Worm (Caenorhabditis elegans) whole organism, L1 larva: ENCODE data around the gene tag-151.
A peak's percentile ranks its signal among the peaks of the same experiment; 100 is the strongest.

Experiments
- C34B4.2 ChIP-seq: sonication (generic microtip); optimal IDR thresholded peaks from 2 replicates; lab custom pipeline; 2017; ENCODE audit warnings: mild to moderate bottlenecking, missing genetic modification characterization, missing compliant biosample characterization
- Y116A8C.19 ChIP-seq: sonication (generic microtip); optimal IDR thresholded peaks from 2 replicates; lab custom pipeline; 2016; ENCODE audit warnings: missing compliant biosample characterization, missing genetic modification characterization, borderline replicate concordance
- alr-1 ChIP-seq: fragments of 200-800 bp; sonication (Bioruptor generic); optimal IDR thresholded peaks from 2 replicates; lab custom pipeline; 2018; ENCODE audit warnings: borderline replicate concordance, mild to moderate bottlenecking, missing genetic modification characterization, missing compliant biosample characterization
- aly-2 ChIP-seq: fragments of 150-350 bp; optimal IDR thresholded peaks from 2 replicates; lab custom pipeline; 2014; ENCODE audit warnings: missing biosample characterization, missing genetic modification characterization
- blmp-1 ChIP-seq: fragments of 150-350 bp; optimal IDR thresholded peaks from 2 replicates; lab custom pipeline; 2014; ENCODE audit warnings: missing biosample characterization, missing genetic modification characterization
- ceh-88 ChIP-seq: fragments of 200-800 bp; sonication (Bioruptor generic); IDR thresholded peaks from 2 replicates; pipeline ENCODE4 v1.3.6; 2022; ENCODE audit warnings: missing genetic modification characterization, missing compliant biosample characterization
- ceh-90 ChIP-seq: sonication (generic microtip); optimal IDR thresholded peaks from 2 replicates; lab custom pipeline; 2016; ENCODE audit warnings: missing genetic modification characterization, missing compliant biosample characterization
- dpl-1 ChIP-seq, 3 experiments: fragments of 150-350 bp in 2 of 3; sonication (generic microtip) in 1 of 3; optimal IDR thresholded peaks; 2 replicates each; lab custom pipeline; 2014 to 2017; ENCODE audit warnings: missing biosample characterization in 3 of 3, missing genetic modification characterization in 3 of 3, missing genetic modification reagents in 3 of 3
- dsc-1 ChIP-seq: sonication (generic microtip); optimal IDR thresholded peaks from 2 replicates; lab custom pipeline; 2016; ENCODE audit warnings: mild to moderate bottlenecking, missing genetic modification characterization, missing compliant biosample characterization
- efl-1 ChIP-seq, 4 experiments: fragments of 150-350 bp; optimal IDR thresholded peaks in 3 of 4; peaks in 1 of 4; 1 replicate in 1 of 4; 2 replicates in 3 of 4; lab custom pipeline; 2014; ENCODE audit warnings: missing biosample characterization in 2 of 4, missing genetic modification characterization in 2 of 4, missing genetic modification reagents in 2 of 4
- efl-3 ChIP-seq: fragments of 200-800 bp; sonication (Bioruptor generic); optimal IDR thresholded peaks from 2 replicates; lab custom pipeline; 2018; ENCODE audit warnings: mild to moderate bottlenecking, missing genetic modification characterization, missing compliant biosample characterization
- egl-13 ChIP-seq: sonication (generic microtip); optimal IDR thresholded peaks from 2 replicates; lab custom pipeline; 2016; ENCODE audit warnings: missing genotype, missing genetic modification reagents, missing genetic modification characterization, missing compliant biosample characterization
- elt-2 ChIP-seq: sonication (generic microtip); optimal IDR thresholded peaks from 2 replicates; lab custom pipeline; 2016; ENCODE audit warnings: missing genetic modification characterization, mild to moderate bottlenecking, inconsistent platforms, missing compliant biosample characterization, missing genetic modification reagents
- elt-3 ChIP-seq, 6 experiments: fragments of 150-350 bp in 1 of 6; sonication (generic microtip); optimal IDR thresholded peaks; 2 replicates each; lab custom pipeline; 2017 to 2018; ENCODE audit warnings: missing biosample characterization in 6 of 6, missing genetic modification characterization in 6 of 6, inconsistent platforms in 1 of 6
- ets-5 ChIP-seq: fragments of 200-800 bp; sonication (Bioruptor generic); IDR thresholded peaks from 2 replicates; pipeline ENCODE4 v1.3.6; 2022; ENCODE audit warnings: missing genetic modification characterization, missing compliant biosample characterization
- fkh-4 ChIP-seq: sonication (generic microtip); optimal IDR thresholded peaks from 2 replicates; lab custom pipeline; 2016; ENCODE audit warnings: missing compliant biosample characterization, missing genetic modification characterization, borderline replicate concordance
- hlh-4 ChIP-seq: sonication (generic microtip); optimal IDR thresholded peaks from 2 replicates; lab custom pipeline; 2016; ENCODE audit warnings: mild to moderate bottlenecking, missing genetic modification characterization, missing compliant biosample characterization
- hpl-2 ChIP-seq: fragments of 150-350 bp; optimal IDR thresholded peaks from 2 replicates; lab custom pipeline; 2014; ENCODE audit warnings: missing biosample characterization, missing genetic modification reagents, missing genetic modification characterization
- jun-1 ChIP-seq: fragments of 150-350 bp; optimal IDR thresholded peaks from 2 replicates; lab custom pipeline; 2014; ENCODE audit warnings: missing biosample characterization, missing genetic modification reagents, missing genetic modification characterization
- lin-13 ChIP-seq: fragments of 150-350 bp; optimal IDR thresholded peaks from 2 replicates; lab custom pipeline; 2014; ENCODE audit warnings: missing biosample characterization, missing genetic modification reagents, missing genetic modification characterization
- lin-14 ChIP-seq: fragments of 200-800 bp; sonication (Bioruptor generic); optimal IDR thresholded peaks from 2 replicates; lab custom pipeline; 2018; ENCODE audit warnings: mild to moderate bottlenecking, missing genetic modification characterization, moderate library complexity, missing compliant biosample characterization
- lin-15B ChIP-seq: fragments of 150-350 bp; sonication (generic microtip); optimal IDR thresholded peaks from 3 replicates; lab custom pipeline; 2014; ENCODE audit warnings: missing biosample characterization, missing genetic modification characterization
- lin-35 ChIP-seq, 2 experiments: fragments of 150-350 bp; optimal IDR thresholded peaks; 2 replicates each; lab custom pipeline; 2014; ENCODE audit warnings: missing biosample characterization in 2 of 2, missing genetic modification characterization in 2 of 2, missing genetic modification reagents in 2 of 2
- lin-39 ChIP-seq: fragments of 150-350 bp; optimal IDR thresholded peaks from 2 replicates; lab custom pipeline; 2014; ENCODE audit warnings: missing biosample characterization, missing genetic modification reagents, missing genetic modification characterization
- lsy-2 ChIP-seq, 2 experiments: fragments of 150-350 bp; optimal IDR thresholded peaks; 2 replicates each; lab custom pipeline; 2014; ENCODE audit warnings: missing biosample characterization in 2 of 2, missing genetic modification characterization in 2 of 2
- mdl-1 ChIP-seq, 2 experiments: fragments of 150-350 bp; optimal IDR thresholded peaks; 2 replicates each; lab custom pipeline; 2014 to 2017; ENCODE audit warnings: missing biosample characterization in 2 of 2, missing genetic modification characterization in 2 of 2, inconsistent platforms in 1 of 2
- mep-1 ChIP-seq: fragments of 150-350 bp; optimal IDR thresholded peaks from 2 replicates; lab custom pipeline; 2014; ENCODE audit warnings: missing biosample characterization, missing genetic modification characterization
- nhr-11 ChIP-seq: fragments of 150-350 bp; optimal IDR thresholded peaks from 2 replicates; lab custom pipeline; 2014; ENCODE audit warnings: missing biosample characterization, missing genetic modification characterization
- nhr-19 ChIP-seq: fragments of 200-800 bp; sonication (Bioruptor generic); conservative IDR thresholded peaks from 2 replicates; pipeline ENCODE4 v1.3.6; 2022; ENCODE audit warnings: missing genetic modification characterization, missing compliant biosample characterization
- nhr-20 ChIP-seq: sonication (generic microtip); optimal IDR thresholded peaks from 2 replicates; lab custom pipeline; 2016; ENCODE audit warnings: mild to moderate bottlenecking, missing genetic modification characterization, missing compliant biosample characterization
- nhr-237 ChIP-seq: fragments of 150-350 bp; optimal IDR thresholded peaks from 2 replicates; lab custom pipeline; 2014; ENCODE audit warnings: missing biosample characterization, missing genetic modification characterization
- nhr-28 ChIP-seq: fragments of 150-350 bp; optimal IDR thresholded peaks from 2 replicates; lab custom pipeline; 2014; ENCODE audit warnings: missing biosample characterization, missing genetic modification characterization
- nhr-47 ChIP-seq: sonication (generic microtip); optimal IDR thresholded peaks from 2 replicates; lab custom pipeline; 2016; ENCODE audit warnings: mild to moderate bottlenecking, missing genetic modification characterization, moderate library complexity, missing compliant biosample characterization
- nhr-71 ChIP-seq: sonication (generic microtip); optimal IDR thresholded peaks from 2 replicates; lab custom pipeline; 2016; ENCODE audit warnings: mild to moderate bottlenecking, missing genetic modification characterization, moderate library complexity, missing compliant biosample characterization
- nhr-76 ChIP-seq: sonication (generic microtip); optimal IDR thresholded peaks from 2 replicates; lab custom pipeline; 2017; ENCODE audit warnings: missing biosample characterization, missing genetic modification characterization
- nhr-90 ChIP-seq: sonication (generic microtip); optimal IDR thresholded peaks from 2 replicates; lab custom pipeline; 2016; ENCODE audit warnings: mild to moderate bottlenecking, missing genetic modification characterization, missing compliant biosample characterization; ENCODE audit not compliant: poor library complexity
- pax-3 ChIP-seq: fragments of 200-800 bp; sonication (Bioruptor generic); optimal IDR thresholded peaks from 2 replicates; lab custom pipeline; 2018; ENCODE audit warnings: mild to moderate bottlenecking, missing genetic modification characterization, moderate library complexity, missing compliant biosample characterization
- pqm-1 ChIP-seq: sonication (generic microtip); optimal IDR thresholded peaks from 3 replicates; lab custom pipeline; 2017; ENCODE audit warnings: missing biosample characterization, missing genetic modification characterization
- rnt-1 ChIP-seq: sonication (generic microtip); optimal IDR thresholded peaks from 2 replicates; lab custom pipeline; 2016; ENCODE audit warnings: mild to moderate bottlenecking, missing genetic modification characterization, moderate library complexity, missing compliant biosample characterization
- skn-1 ChIP-seq: fragments of 150-350 bp; optimal IDR thresholded peaks from 2 replicates; lab custom pipeline; 2014; ENCODE audit warnings: missing biosample characterization, missing genetic modification characterization
- snpc-4 ChIP-seq: fragments of 150-350 bp; optimal IDR thresholded peaks from 2 replicates; lab custom pipeline; 2014; ENCODE audit warnings: missing biosample characterization, missing genetic modification characterization
- snu-23 ChIP-seq: sonication (generic microtip); optimal IDR thresholded peaks from 2 replicates; lab custom pipeline; 2016; ENCODE audit warnings: missing genetic modification characterization, missing compliant biosample characterization
- sox-4 ChIP-seq: sonication (generic microtip); optimal IDR thresholded peaks from 2 replicates; lab custom pipeline; 2016; ENCODE audit warnings: missing genetic modification characterization, missing compliant biosample characterization
- sptf-1 ChIP-seq: fragments of 150-350 bp; optimal IDR thresholded peaks from 2 replicates; lab custom pipeline; 2014; ENCODE audit warnings: missing biosample characterization, missing genetic modification characterization
- sup-37 ChIP-seq: fragments of 200-800 bp; sonication (Bioruptor generic); optimal IDR thresholded peaks from 2 replicates; lab custom pipeline; 2018; ENCODE audit warnings: mild to moderate bottlenecking, missing genetic modification characterization, missing compliant biosample characterization
- swsn-7 ChIP-seq: sonication (generic microtip); optimal IDR thresholded peaks from 2 replicates; lab custom pipeline; 2016; ENCODE audit warnings: missing genetic modification characterization, missing compliant biosample characterization
- tbx-2 ChIP-seq: sonication (generic microtip); optimal IDR thresholded peaks from 2 replicates; lab custom pipeline; 2016; ENCODE audit warnings: missing genetic modification characterization, missing compliant biosample characterization
- tlp-1 ChIP-seq: fragments of 150-350 bp; optimal IDR thresholded peaks from 2 replicates; lab custom pipeline; 2014; ENCODE audit warnings: missing biosample characterization, missing genetic modification characterization
- unc-130 ChIP-seq: fragments of 150-350 bp; optimal IDR thresholded peaks from 2 replicates; lab custom pipeline; 2017; ENCODE audit warnings: missing biosample characterization, missing genetic modification characterization, inconsistent platforms
- unc-30 ChIP-seq: sonication (generic microtip); optimal IDR thresholded peaks from 2 replicates; lab custom pipeline; 2017; ENCODE audit warnings: missing biosample characterization, missing genetic modification characterization
- unc-62 ChIP-seq: fragments of 150-350 bp; optimal IDR thresholded peaks from 2 replicates; lab custom pipeline; 2014; ENCODE audit warnings: missing biosample characterization, missing genetic modification reagents, missing genetic modification characterization
- unc-86 ChIP-seq: sonication (generic microtip); optimal IDR thresholded peaks from 2 replicates; lab custom pipeline; 2016; ENCODE audit warnings: missing genetic modification characterization, missing compliant biosample characterization
- ztf-11 ChIP-seq, 2 experiments: sonication (generic microtip); optimal IDR thresholded peaks; 2 replicates each; lab custom pipeline; 2016 to 2017; ENCODE audit warnings: missing genetic modification characterization in 2 of 2, missing biosample characterization in 1 of 2, missing compliant biosample characterization in 1 of 2

tag-151 gene

ce11 chrII:4728687-4729086 is 18.6 kb downstream of the tag-151 start:
- no peak for TF ChIP-seq hlh-4 (tag; lab: Kevin White, UChicago)
- TF ChIP-seq nhr-47 (tag; lab: Kevin White, UChicago), result no peak
- no peak for TF ChIP-seq sptf-1
- TF ChIP-seq unc-30 (tag; lab: Kevin White, UChicago), result no peak
- TF ChIP-seq unc-86, result no peak
- peak; percentile 3 for TF ChIP-seq mep-1 (tag; lab: Kevin White, UChicago)
- TF ChIP-seq alr-1 (tag; lab: Kevin White, UChicago), result no peak
- no peak for TF ChIP-seq C34B4.2
- TF ChIP-seq ceh-90 (tag; lab: Kevin White, UChicago), result no peak
- no peak for TF ChIP-seq dsc-1 (tag; lab: Kevin White, UChicago)
- no peak for TF ChIP-seq tbx-2 (tag; lab: Kevin White, UChicago)
- TF ChIP-seq nhr-71 (tag; lab: Kevin White, UChicago), result peak; percentile 55
- TF ChIP-seq hpl-2 (GFP tag; lab: Kevin White, UChicago), result no peak
- no peak for TF ChIP-seq snpc-4 (tag; lab: Kevin White, UChicago)
- no peak for TF ChIP-seq sup-37 (GFP tag; lab: Kevin White, UChicago)
- no peak for TF ChIP-seq unc-62 (GFP tag; lab: Kevin White, UChicago)
- no peak for TF ChIP-seq dpl-1 (GFP tag; optimal IDR thresholded peaks at IDR 0.05; lab: Kevin White, UChicago)
- TF ChIP-seq efl-3 (GFP tag; lab: Kevin White, UChicago), result no peak
- peak; percentile 82 for TF ChIP-seq lin-14
- TF ChIP-seq Y116A8C.19, result no peak
- TF ChIP-seq nhr-11 (tag; lab: Kevin White, UChicago), result no peak
- TF ChIP-seq nhr-20 (tag; lab: Kevin White, UChicago), result peak; percentile 29
- no peak for TF ChIP-seq lin-13 (GFP tag; lab: Kevin White, UChicago)
- no peak for TF ChIP-seq nhr-90 (tag; lab: Kevin White, UChicago)
- TF ChIP-seq lin-15B, result no peak
- TF ChIP-seq jun-1 (tag; lab: Kevin White, UChicago), result no peak
- no peak for TF ChIP-seq sox-4
- TF ChIP-seq aly-2 (tag; lab: Kevin White, UChicago), result no peak
- TF ChIP-seq egl-13 (tag; lab: Kevin White, UChicago), result no peak
- TF ChIP-seq pqm-1 (tag; lab: Kevin White, UChicago), result peak; percentile 35
- no peak for TF ChIP-seq unc-130 (tag; lab: Kevin White, UChicago)
- no peak for TF ChIP-seq pax-3
- no peak for TF ChIP-seq swsn-7 (tag; lab: Kevin White, UChicago)
- TF ChIP-seq fkh-4 (tag; lab: Kevin White, UChicago), result no peak
- no peak for TF ChIP-seq tlp-1
- TF ChIP-seq blmp-1 (tag; lab: Kevin White, UChicago), result peak; percentile 12
- TF ChIP-seq lsy-2 (tag; optimal IDR thresholded peaks at IDR 0.05; lab: Kevin White, UChicago), result peak in 1 of 2 experiments; percentile 38
- TF ChIP-seq ztf-11 (tag; optimal IDR thresholded peaks at IDR 0.05; lab: Kevin White, UChicago), result no peak
- TF ChIP-seq lin-39 (tag; lab: Kevin White, UChicago), result no peak
- TF ChIP-seq rnt-1 (tag; lab: Kevin White, UChicago), result peak; percentile 44
- peak in 4 of 6 experiments; percentile 4 to 71 (median 39) for TF ChIP-seq elt-3 (tag; optimal IDR thresholded peaks at IDR 0.05; lab: Kevin White, UChicago)
- TF ChIP-seq nhr-19, result no peak
- TF ChIP-seq efl-1 (optimal IDR thresholded peaks at IDR 0.05; lab: Kevin White, UChicago), result peak in 1 of 2 experiments; percentile 7
- peak in 1 of 2 experiments; percentile 85 for TF ChIP-seq efl-1 (GFP tag; optimal IDR thresholded peaks at IDR 0.05 in 1 of 2; lab: Kevin White, UChicago)
- peak; percentile 33 for TF ChIP-seq snu-23 (GFP tag; lab: Kevin White, UChicago)
- TF ChIP-seq skn-1 (tag; lab: Kevin White, UChicago), result no peak
- TF ChIP-seq nhr-237 (tag; lab: Kevin White, UChicago), result no peak
- TF ChIP-seq elt-2, result peak; percentile 97
- no peak for TF ChIP-seq mdl-1 (tag; optimal IDR thresholded peaks at IDR 0.05; lab: Kevin White, UChicago)
- TF ChIP-seq ets-5 (GFP tag; lab: Robert Waterston, UW), result no peak
- TF ChIP-seq ceh-88 (GFP tag; lab: Robert Waterston, UW), result no peak
- no peak for TF ChIP-seq nhr-76 (tag; lab: Kevin White, UChicago)
- no peak for TF ChIP-seq nhr-28 (tag; lab: Kevin White, UChicago)
- peak in 1 of 2 experiments; percentile 51 for TF ChIP-seq lin-35 (GFP tag; optimal IDR thresholded peaks at IDR 0.05; lab: Kevin White, UChicago)
